Worm (Caenorhabditis elegans) whole organism, L4/young adult: ENCODE measurements around the gene Y38F1A.4.

Experiments
- W03F9.2 ChIP-seq: fragments of 150-350 bp; optimal IDR thresholded peaks from 2 replicates; lab custom pipeline; 2014; ENCODE audit warnings: missing biosample characterization, missing genetic modification characterization
- him-1 ChIP-seq: sonication (generic microtip); optimal IDR thresholded peaks from 2 replicates; lab custom pipeline; 2016; ENCODE audit warnings: missing genotype, missing genetic modification reagents, missing genetic modification characterization, missing compliant biosample characterization

DNA sequence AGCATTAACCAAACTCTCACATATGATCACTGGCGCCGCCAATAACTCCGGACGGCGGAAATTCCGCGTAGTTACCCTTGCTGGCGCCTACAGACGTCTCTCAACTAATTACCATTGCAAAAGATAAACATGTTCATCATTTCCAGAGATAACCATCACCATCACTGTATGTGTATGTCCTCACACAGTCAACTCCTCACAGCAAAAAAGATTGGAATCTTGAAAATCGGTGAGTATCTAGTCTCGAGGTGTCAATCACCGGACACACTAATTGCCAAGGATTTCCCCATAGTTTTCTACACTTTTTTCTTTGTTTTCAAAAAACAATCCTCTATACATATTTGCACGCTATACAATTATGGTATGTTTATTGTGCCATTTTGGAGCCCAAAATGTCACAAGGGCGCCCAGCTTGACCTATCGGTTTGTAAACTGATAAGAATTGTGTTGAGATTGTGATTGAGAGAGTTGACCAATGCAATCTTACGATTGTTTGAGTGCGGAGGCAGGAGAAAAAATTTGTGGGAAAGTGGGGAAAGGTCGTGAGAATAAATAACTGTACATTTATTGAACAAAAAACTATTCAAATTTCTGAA is 12.6 kb upstream of the Y38F1A.4 start:
- no peak for TF ChIP-seq him-1 (tag; lab: Kevin White, UChicago)
- TF ChIP-seq W03F9.2 (tag; lab: Kevin White, UChicago) = no peak
